Worm (Caenorhabditis elegans) whole organism, young adult: ENCODE data around the gene Y39B6A.10.

ENCODE experiments used
- B0019.2 ChIP-seq: fragments of 200-800 bp; sonication (Bioruptor generic); conservative IDR thresholded peaks from 2 replicates; pipeline ENCODE4 v1.3.6; 2022; ENCODE audit warnings: missing genetic modification reagents, missing genetic modification characterization, missing compliant biosample characterization
- C17E4.6 ChIP-seq: fragments of 200-800 bp; sonication (Bioruptor generic); IDR thresholded peaks from 2 replicates; pipeline ENCODE4 v1.3.6; 2022; ENCODE audit warnings: missing genetic modification reagents, missing genetic modification characterization, missing compliant biosample characterization
- D2030.7 ChIP-seq: fragments of 200-800 bp; sonication (Bioruptor generic); IDR thresholded peaks from 2 replicates; pipeline ENCODE4 v1.3.6; 2022; ENCODE audit warnings: missing genetic modification reagents, missing genetic modification characterization, missing compliant biosample characterization
- F22D6.2 ChIP-seq: sonication (generic microtip); optimal IDR thresholded peaks from 2 replicates; lab custom pipeline; 2016; ENCODE audit warnings: mild to moderate bottlenecking, missing genetic modification characterization, missing compliant biosample characterization
- F33H1.4 ChIP-seq: fragments of 200-800 bp; sonication (Bioruptor generic); IDR thresholded peaks from 2 replicates; pipeline ENCODE4 v1.3.6; 2022; ENCODE audit warnings: missing genetic modification reagents, missing genetic modification characterization, missing compliant biosample characterization
- F39B2.1 ChIP-seq: fragments of 200-800 bp; sonication (Bioruptor generic); IDR thresholded peaks from 2 replicates; pipeline ENCODE4 v1.3.6; 2022; ENCODE audit warnings: missing genetic modification reagents, missing genetic modification characterization, missing compliant biosample characterization
- F57C9.4 ChIP-seq: sonication (generic microtip); optimal IDR thresholded peaks from 2 replicates; lab custom pipeline; 2017; ENCODE audit warnings: mild to moderate bottlenecking, missing genetic modification characterization, missing compliant biosample characterization
- Y53F4B.3 ChIP-seq: fragments of 200-800 bp; sonication (Bioruptor generic); IDR thresholded peaks from 2 replicates; pipeline ENCODE4 v1.3.6; 2022; ENCODE audit warnings: missing genetic modification reagents, missing genetic modification characterization, missing compliant biosample characterization
- Y95B8A.8 ChIP-seq: fragments of 200-800 bp; sonication (Bioruptor generic); IDR thresholded peaks from 2 replicates; pipeline ENCODE4 v1.3.6; 2022; ENCODE audit warnings: missing genetic modification reagents, missing genetic modification characterization, missing compliant biosample characterization
- ZK185.1 ChIP-seq: sonication (generic microtip); optimal IDR thresholded peaks from 2 replicates; lab custom pipeline; 2016; ENCODE audit warnings: mild to moderate bottlenecking, missing genetic modification characterization, missing compliant biosample characterization; ENCODE audit not compliant: poor library complexity, severe bottlenecking
- akir-1 ChIP-seq: fragments of 200-800 bp; sonication (Bioruptor generic); optimal IDR thresholded peaks from 2 replicates; lab custom pipeline; 2018; ENCODE audit warnings: mild to moderate bottlenecking, missing genetic modification characterization, moderate library complexity, missing compliant biosample characterization
- ama-1 ChIP-seq, 3 experiments: fragments of 150-350 bp in 1 of 3; sonication (generic microtip) in 2 of 3; optimal IDR thresholded peaks; 2 replicates each; lab custom pipeline; 2014 to 2018; ENCODE audit warnings: missing biosample characterization in 2 of 3, missing genetic modification characterization in 2 of 3, missing genetic modification reagents in 2 of 3
- atf-7 ChIP-seq: sonication (generic microtip); optimal IDR thresholded peaks from 2 replicates; lab custom pipeline; 2017; ENCODE audit warnings: mild to moderate bottlenecking, missing genetic modification characterization, missing compliant biosample characterization
- athp-1 ChIP-seq: sonication (generic microtip); optimal IDR thresholded peaks from 2 replicates; lab custom pipeline; 2017; ENCODE audit warnings: mild to moderate bottlenecking, missing genetic modification characterization, missing compliant biosample characterization
- attf-3 ChIP-seq: fragments of 200-800 bp; sonication (Bioruptor generic); conservative IDR thresholded peaks from 2 replicates; pipeline ENCODE4 v1.3.6; 2022; ENCODE audit warnings: missing genetic modification reagents, missing genetic modification characterization, missing compliant biosample characterization
- attf-5 ChIP-seq: fragments of 200-800 bp; sonication (Bioruptor generic); optimal IDR thresholded peaks from 2 replicates; lab custom pipeline; 2018; ENCODE audit warnings: mild to moderate bottlenecking, missing genetic modification characterization, missing compliant biosample characterization
- attf-6 ChIP-seq: fragments of 200-800 bp; sonication (Bioruptor generic); IDR thresholded peaks from 2 replicates; pipeline ENCODE4 v1.3.6; 2022; ENCODE audit warnings: missing genetic modification reagents, missing genetic modification characterization, missing compliant biosample characterization
- bed-1 ChIP-seq: fragments of 200-800 bp; sonication (Bioruptor generic); IDR thresholded peaks from 2 replicates; pipeline ENCODE4 v1.3.6; 2022; ENCODE audit warnings: missing genetic modification reagents, missing genetic modification characterization, missing compliant biosample characterization
- cebp-2 ChIP-seq: fragments of 200-800 bp; sonication (Bioruptor generic); IDR thresholded peaks from 2 replicates; pipeline ENCODE4 v1.3.6; 2022; ENCODE audit warnings: missing genetic modification characterization, missing compliant biosample characterization
- ceh-40 ChIP-seq: fragments of 200-800 bp; sonication (Bioruptor generic); IDR thresholded peaks from 2 replicates; pipeline ENCODE4 v1.3.6; 2022; ENCODE audit warnings: missing genetic modification characterization, missing compliant biosample characterization
- ceh-91 ChIP-seq: fragments of 200-800 bp; sonication (Bioruptor generic); IDR thresholded peaks from 2 replicates; pipeline ENCODE4 v1.3.6; 2022; ENCODE audit warnings: missing genetic modification reagents, missing genetic modification characterization, missing compliant biosample characterization
- egl-18 ChIP-seq: fragments of 200-800 bp; sonication (Bioruptor generic); IDR thresholded peaks from 2 replicates; pipeline ENCODE4 v1.3.6; 2022; ENCODE audit warnings: missing genetic modification reagents, missing genetic modification characterization, missing compliant biosample characterization
- egrh-3 ChIP-seq: fragments of 200-800 bp; sonication (Bioruptor generic); IDR thresholded peaks from 2 replicates; pipeline ENCODE4 v1.3.6; 2022; ENCODE audit warnings: missing genetic modification reagents, missing genetic modification characterization, missing compliant biosample characterization
- hlh-26 ChIP-seq: fragments of 200-800 bp; sonication (Bioruptor generic); conservative IDR thresholded peaks from 2 replicates; pipeline ENCODE4 v1.3.6; 2022; ENCODE audit warnings: missing genetic modification reagents, missing genetic modification characterization, missing compliant biosample characterization
- hmg-20 ChIP-seq: fragments of 200-800 bp; sonication (Bioruptor generic); IDR thresholded peaks from 2 replicates; pipeline ENCODE4 v1.3.6; 2022; ENCODE audit warnings: missing genetic modification reagents, missing genetic modification characterization, missing compliant biosample characterization
- lag-1 ChIP-seq: fragments of 200-800 bp; sonication (Bioruptor generic); IDR thresholded peaks from 2 replicates; pipeline ENCODE4 v1.3.6; 2022; ENCODE audit warnings: missing genetic modification reagents, missing genetic modification characterization, missing compliant biosample characterization
- let-526 ChIP-seq: fragments of 200-800 bp; sonication (Bioruptor generic); IDR thresholded peaks from 2 replicates; pipeline ENCODE4 v1.3.6; 2022; ENCODE audit warnings: missing genetic modification reagents, missing genetic modification characterization, missing compliant biosample characterization
- madf-10 ChIP-seq: sonication (generic microtip); optimal IDR thresholded peaks from 2 replicates; lab custom pipeline; 2016; ENCODE audit warnings: mild to moderate bottlenecking, missing genetic modification characterization, missing compliant biosample characterization
- mcd-1 ChIP-seq: fragments of 200-800 bp; sonication (Bioruptor generic); IDR thresholded peaks from 2 replicates; pipeline ENCODE4 v1.3.6; 2022; ENCODE audit warnings: missing genetic modification reagents, missing genetic modification characterization, missing compliant biosample characterization
- nfyb-1 ChIP-seq: fragments of 200-800 bp; sonication (Bioruptor generic); IDR thresholded peaks from 2 replicates; pipeline ENCODE4 v1.3.6; 2022; ENCODE audit warnings: missing genetic modification reagents, missing genetic modification characterization, missing compliant biosample characterization
- nhr-120 ChIP-seq: fragments of 200-800 bp; sonication (Bioruptor generic); IDR thresholded peaks from 2 replicates; pipeline ENCODE4 v1.3.6; 2022; ENCODE audit warnings: missing genetic modification characterization, missing compliant biosample characterization
- snpc-1.1 ChIP-seq: sonication (generic microtip); optimal IDR thresholded peaks from 2 replicates; lab custom pipeline; 2017; ENCODE audit warnings: missing genetic modification characterization, mild to moderate bottlenecking, missing compliant biosample characterization, antibody characterized with exemption, moderate library complexity, missing genotype, missing genetic modification reagents; ENCODE audit not compliant: insufficient read depth
- sptf-2 ChIP-seq: fragments of 200-800 bp; sonication (Bioruptor generic); optimal IDR thresholded peaks from 2 replicates; lab custom pipeline; 2018; ENCODE audit warnings: mild to moderate bottlenecking, missing genetic modification characterization, missing compliant biosample characterization
- unc-130 ChIP-seq: sonication (generic microtip); optimal IDR thresholded peaks from 2 replicates; lab custom pipeline; 2016; ENCODE audit warnings: missing genetic modification reagents, missing genetic modification characterization, missing compliant biosample characterization
- zfh-2 ChIP-seq: fragments of 200-800 bp; sonication (Bioruptor generic); conservative IDR thresholded peaks from 2 replicates; pipeline ENCODE4 v1.3.6; 2022; ENCODE audit warnings: missing genetic modification reagents, missing genetic modification characterization, missing compliant biosample characterization
- zim-3 ChIP-seq: sonication (generic microtip); optimal IDR thresholded peaks from 2 replicates; lab custom pipeline; 2017; ENCODE audit warnings: mild to moderate bottlenecking, missing genetic modification characterization, moderate library complexity, missing compliant biosample characterization
- ztf-22 ChIP-seq: fragments of 200-800 bp; sonication (Bioruptor generic); optimal IDR thresholded peaks from 2 replicates; lab custom pipeline; 2018; ENCODE audit warnings: mild to moderate bottlenecking, missing genetic modification characterization, moderate library complexity, missing compliant biosample characterization
- ztf-26 ChIP-seq: sonication (generic microtip); optimal IDR thresholded peaks from 2 replicates; lab custom pipeline; 2017; ENCODE audit warnings: missing genetic modification characterization, missing compliant biosample characterization
- ztf-3 ChIP-seq: fragments of 200-800 bp; sonication (Bioruptor generic); optimal IDR thresholded peaks from 2 replicates; lab custom pipeline; 2018; ENCODE audit warnings: mild to moderate bottlenecking, missing genetic modification characterization, missing compliant biosample characterization

Gene Y39B6A.10

DNA sequence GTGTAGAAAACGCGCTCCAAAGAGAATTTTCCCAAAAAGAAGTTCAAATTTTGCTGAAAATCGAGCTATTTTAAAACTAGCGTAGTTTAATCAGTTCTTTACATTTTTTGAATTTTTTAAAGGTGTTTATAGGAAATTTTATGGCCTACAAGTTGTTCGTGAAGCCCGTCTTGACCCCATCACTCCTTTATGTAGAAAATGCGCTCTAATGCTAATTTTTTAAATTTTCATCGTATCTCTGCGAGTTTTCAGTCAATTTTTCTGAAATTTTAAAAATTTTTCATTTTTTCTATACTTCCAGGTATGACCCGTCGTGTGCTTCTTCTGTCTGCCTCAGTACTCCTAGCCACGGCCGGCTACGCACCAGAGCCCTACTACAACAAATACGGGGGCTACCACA lies 2.8 kb upstream of the Y39B6A.10 start, which contains the start of gene Y39B6A.9:
Y39B6A.9 (plus strand) TSS at position 301 of the 400 bp plus-strand sequence.
- TF ChIP-seq akir-1 (GFP tag; lab: Kevin White, UChicago): no peak
- no peak for TF ChIP-seq ceh-91 (GFP tag; lab: Robert Waterston, UW)
- TF ChIP-seq Y95B8A.8 (GFP tag; lab: Robert Waterston, UW): no peak
- no peak for TF ChIP-seq nfyb-1
- no peak for TF ChIP-seq nhr-120 (GFP tag; lab: Robert Waterston, UW)
- TF ChIP-seq madf-10: no peak
- no peak for TF ChIP-seq zim-3 (tag; lab: Kevin White, UChicago)
- no peak for TF ChIP-seq D2030.7 (GFP tag; lab: Robert Waterston, UW)
- TF ChIP-seq let-526: no peak
- no peak for TF ChIP-seq B0019.2 (GFP tag; lab: Robert Waterston, UW)
- no peak for TF ChIP-seq lag-1 (GFP tag; lab: Robert Waterston, UW)
- TF ChIP-seq hlh-26: no peak
- TF ChIP-seq unc-130 (GFP tag; lab: Kevin White, UChicago): no peak
- TF ChIP-seq, all 124 proteins: peak for 0

DNA sequence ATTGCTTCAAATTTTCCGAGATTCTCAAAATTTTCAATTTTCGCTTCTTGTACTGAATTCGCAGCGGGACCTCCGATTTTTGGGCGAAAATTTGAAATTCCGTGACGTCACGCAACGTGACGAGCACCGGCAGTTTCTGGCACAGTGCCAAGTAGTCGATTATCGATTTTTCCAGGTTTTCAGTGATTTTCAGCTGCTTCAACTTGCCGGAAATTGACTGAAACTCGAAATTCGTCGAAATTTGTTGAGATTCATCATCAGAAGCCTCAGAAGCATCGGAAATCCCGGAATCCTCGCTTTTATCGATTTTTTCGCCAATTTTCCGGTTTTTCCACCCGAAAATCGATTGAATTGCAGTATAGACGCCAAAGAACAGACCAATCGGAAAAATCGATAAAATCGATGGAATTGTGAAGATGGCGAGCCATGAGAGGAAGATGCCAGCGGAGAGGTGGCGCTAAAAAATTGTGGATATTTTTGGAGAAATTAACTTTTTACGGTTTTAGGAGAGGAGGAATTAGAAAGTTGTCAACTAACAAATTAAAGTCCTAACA lies 1.5 kb downstream of the Y39B6A.10 start:
- TF ChIP-seq F22D6.2 (tag; lab: Kevin White, UChicago) (no peak), ztf-3 (GFP tag; lab: Kevin White, UChicago) (no peak), Y53F4B.3 (GFP tag; lab: Robert Waterston, UW) (no peak), cebp-2 (GFP tag; lab: Robert Waterston, UW) (no peak), attf-5 (no peak), snpc-1.1 (tag; lab: Kevin White, UChicago) (no peak), sptf-2 (GFP tag; lab: Kevin White, UChicago) (no peak), attf-6 (GFP tag; lab: Robert Waterston, UW) (no peak), athp-1 (tag; lab: Kevin White, UChicago) (no peak), egl-18 (no peak), hlh-26 (no peak), let-526 (no peak), ceh-91 (GFP tag; lab: Robert Waterston, UW) (no peak), C17E4.6 (GFP tag; lab: Robert Waterston, UW) (no peak), F57C9.4 (tag; lab: Kevin White, UChicago) (no peak), ZK185.1 (tag; lab: Kevin White, UChicago) (no peak), F33H1.4 (GFP tag; lab: Robert Waterston, UW) (no peak)

DNA sequence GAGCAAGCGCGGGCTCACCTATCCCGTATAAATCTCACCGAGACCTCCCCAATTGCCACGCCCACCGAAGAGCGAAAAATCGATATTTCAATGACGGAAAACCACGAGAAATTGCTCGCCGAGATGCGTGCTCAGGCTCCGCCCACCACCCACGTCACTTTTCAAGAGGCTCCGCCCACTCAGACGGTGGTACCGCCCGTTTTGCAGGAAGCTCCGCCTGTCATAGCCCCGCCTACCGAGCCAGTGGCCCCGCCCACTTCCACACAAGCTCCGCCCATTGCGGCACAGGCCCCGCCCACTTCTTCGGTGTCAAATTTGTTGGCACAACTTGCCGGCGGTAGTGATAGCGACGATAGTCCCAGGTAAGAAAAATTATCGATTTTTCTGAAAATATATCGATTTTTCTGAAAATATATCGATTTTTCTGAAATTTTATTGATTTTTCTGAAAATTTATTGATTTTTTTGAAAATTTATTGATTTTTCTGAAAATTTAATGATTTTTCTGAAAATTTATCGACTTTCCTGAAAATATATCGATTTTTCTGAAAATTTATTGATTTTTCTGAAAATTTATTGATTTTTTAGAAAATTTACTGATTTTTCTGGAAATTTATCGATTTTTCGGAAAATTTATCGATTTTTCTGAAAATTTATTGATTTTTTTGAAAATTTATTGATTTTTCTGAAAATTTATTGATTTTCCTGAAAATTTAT lies 3.8 kb downstream of the Y39B6A.10 start:
- TF ChIP-seq ztf-26 (tag; lab: Kevin White, UChicago) (no peak), F39B2.1 (GFP tag; lab: Robert Waterston, UW) (no peak), bed-1 (GFP tag; lab: Robert Waterston, UW) (no peak), nhr-120 (GFP tag; lab: Robert Waterston, UW) (no peak), ceh-40 (GFP tag; lab: Robert Waterston, UW) (no peak), zfh-2 (peak; percentile 83), mcd-1 (GFP tag; lab: Robert Waterston, UW) (0 out of 2 replicates have a peak, but pooled peaks have one; percentile 28), hmg-20 (no peak), lag-1 (GFP tag; lab: Robert Waterston, UW) (0 out of 2 replicates have a peak, but pooled peaks have one; percentile 4), F33H1.4 (GFP tag; lab: Robert Waterston, UW) (no peak), egrh-3 (peak; percentile 57; the same call in 1 of the 2 replicates), B0019.2 (GFP tag; lab: Robert Waterston, UW) (no peak), attf-3 (GFP tag; lab: Robert Waterston, UW) (0 out of 2 replicates have a peak, but pooled peaks have one; percentile 25), ztf-22 (GFP tag; lab: Kevin White, UChicago) (no peak), atf-7 (tag; lab: Kevin White, UChicago) (no peak), F22D6.2 (tag; lab: Kevin White, UChicago) (no peak), ama-1 (optimal IDR thresholded peaks at IDR 0.05; lab: Kevin White, UChicago) (no peak), ama-1 (GFP tag; optimal IDR thresholded peaks at IDR 0.05; lab: Kevin White, UChicago) (no peak)
